Fruit fly (Drosophila melanogaster) whole organism, embryonic: ENCODE data around the gene NFAT.

Source experiments
- Blimp-1 ChIP-seq: fragments of 200-800 bp; sonication (Bioruptor generic); optimal IDR thresholded peaks from 3 replicates; lab custom pipeline; 2018; ENCODE audit warnings: missing biosample characterization, missing genetic modification characterization, mild to moderate bottlenecking, moderate library complexity, missing genetic modification reagents
- CG10274 ChIP-seq: fragments of 200-800 bp; sonication (Bioruptor generic); optimal IDR thresholded peaks from 3 replicates; lab custom pipeline; 2017; ENCODE audit warnings: missing biosample characterization, mild to moderate bottlenecking, missing genetic modification characterization
- CG10959 ChIP-seq: fragments of 200-800 bp; sonication (Bioruptor generic); IDR thresholded peaks from 2 replicates; pipeline ENCODE4 v1.3.6; 2022; ENCODE audit warnings: missing biosample characterization, missing genetic modification characterization
- CG10979 ChIP-seq: fragments of 200-800 bp; sonication (Bioruptor generic); optimal IDR thresholded peaks from 2 replicates; lab custom pipeline; 2018; ENCODE audit warnings: missing biosample characterization, mild to moderate bottlenecking, missing genetic modification characterization, moderate library complexity
- CG11456 ChIP-seq: fragments of 200-800 bp; sonication (Bioruptor generic); IDR thresholded peaks from 3 replicates; pipeline ENCODE4 v1.3.6; 2022; ENCODE audit warnings: missing biosample characterization, missing genetic modification characterization
- CG12219 ChIP-seq: fragments of 200-800 bp; sonication (Bioruptor generic); optimal IDR thresholded peaks from 3 replicates; lab custom pipeline; 2018; ENCODE audit warnings: missing biosample characterization, mild to moderate bottlenecking, missing genetic modification characterization
- CG12769 ChIP-seq: fragments of 200-800 bp; sonication (Bioruptor generic); optimal IDR thresholded peaks from 2 replicates; lab custom pipeline; 2019; ENCODE audit warnings: missing biosample characterization, mild to moderate bottlenecking, missing genetic modification characterization, moderate library complexity
- CG12942 ChIP-seq: fragments of 200-800 bp; sonication (Bioruptor generic); optimal IDR thresholded peaks from 3 replicates; lab custom pipeline; 2016; ENCODE audit warnings: missing biosample characterization, missing genetic modification characterization
- CG14441 ChIP-seq: fragments of 200-800 bp; sonication (Bioruptor generic); IDR thresholded peaks from 2 replicates; pipeline ENCODE4 v1.3.6; 2022; ENCODE audit warnings: missing biosample characterization, missing genetic modification characterization
- CG14710 ChIP-seq: fragments of 200-800 bp; sonication (Bioruptor generic); optimal IDR thresholded peaks from 3 replicates; lab custom pipeline; 2019; ENCODE audit warnings: missing biosample characterization, mild to moderate bottlenecking, missing genetic modification characterization, moderate library complexity
- CG14965 ChIP-seq: fragments of 200-800 bp; sonication (Bioruptor generic); optimal IDR thresholded peaks from 2 replicates; lab custom pipeline; 2016; ENCODE audit warnings: missing biosample characterization, missing genetic modification characterization, borderline replicate concordance
- CG1529 ChIP-seq: fragments of 200-800 bp; sonication (Bioruptor generic); optimal IDR thresholded peaks from 3 replicates; lab custom pipeline; 2018; ENCODE audit warnings: missing biosample characterization, missing genetic modification characterization
- CG2120 ChIP-seq: fragments of 200-800 bp; sonication (Bioruptor generic); optimal IDR thresholded peaks from 3 replicates; lab custom pipeline; 2016; ENCODE audit warnings: missing biosample characterization, missing genetic modification characterization
- CG2678 ChIP-seq: fragments of 200-800 bp; sonication (Bioruptor generic); optimal IDR thresholded peaks from 3 replicates; lab custom pipeline; 2019; ENCODE audit warnings: missing biosample characterization, mild to moderate bottlenecking, missing genetic modification characterization, moderate library complexity
- CG31365 ChIP-seq: fragments of 200-800 bp; sonication (Bioruptor generic); optimal IDR thresholded peaks from 2 replicates; lab custom pipeline; 2018; ENCODE audit warnings: missing biosample characterization, mild to moderate bottlenecking, missing genetic modification characterization
- CG4424 ChIP-seq: fragments of 200-800 bp; sonication (Bioruptor generic); optimal IDR thresholded peaks from 3 replicates; lab custom pipeline; 2016; ENCODE audit warnings: missing biosample characterization, missing genetic modification characterization
- CG5245 ChIP-seq: fragments of 200-800 bp; sonication (Bioruptor generic); optimal IDR thresholded peaks from 3 replicates; lab custom pipeline; 2016; ENCODE audit warnings: missing biosample characterization, missing genetic modification characterization
- CG6683 ChIP-seq: fragments of 200-800 bp; sonication (Bioruptor generic); optimal IDR thresholded peaks from 2 replicates; lab custom pipeline; 2017; ENCODE audit warnings: missing biosample characterization, mild to moderate bottlenecking, missing genetic modification characterization, missing genetic modification reagents
- CG8359 ChIP-seq: fragments of 200-800 bp; sonication (Bioruptor generic); optimal IDR thresholded peaks from 2 replicates; lab custom pipeline; 2017; ENCODE audit warnings: missing biosample characterization, mild to moderate bottlenecking, missing genetic modification characterization, borderline replicate concordance
- CHES-1-like ChIP-seq: fragments of 200-800 bp; sonication (Bioruptor generic); optimal IDR thresholded peaks from 2 replicates; lab custom pipeline; 2016; ENCODE audit warnings: missing biosample characterization, missing genetic modification characterization
- CoRest ChIP-seq: fragments of 200-800 bp; sonication (Bioruptor generic); optimal IDR thresholded peaks from 3 replicates; lab custom pipeline; 2018; ENCODE audit warnings: missing biosample characterization, mild to moderate bottlenecking, missing genetic modification characterization, moderate library complexity
- Dip3 ChIP-seq: fragments of 200-800 bp; sonication (Bioruptor generic); optimal IDR thresholded peaks from 3 replicates; lab custom pipeline; 2016; ENCODE audit warnings: missing biosample characterization, missing genetic modification characterization
- GATAe ChIP-seq: fragments of 200-800 bp; sonication (Bioruptor generic); conservative IDR thresholded peaks from 2 replicates; pipeline ENCODE4 v1.3.6; 2022; ENCODE audit warnings: missing biosample characterization, missing genetic modification characterization
- HLH3B ChIP-seq: fragments of 200-800 bp; sonication (Bioruptor generic); IDR thresholded peaks from 2 replicates; pipeline ENCODE4 v1.3.6; 2022; ENCODE audit warnings: missing biosample characterization, missing genetic modification characterization
- MESR4 ChIP-seq: fragments of 200-800 bp; sonication (Bioruptor generic); optimal IDR thresholded peaks from 2 replicates; lab custom pipeline; 2018; ENCODE audit warnings: missing biosample characterization, mild to moderate bottlenecking, missing genetic modification characterization, moderate library complexity
- Max ChIP-seq: fragments of 200-800 bp; sonication (Bioruptor generic); optimal IDR thresholded peaks from 2 replicates; lab custom pipeline; 2016; ENCODE audit warnings: missing biosample characterization, mild to moderate bottlenecking, missing genetic modification characterization
- Myb ChIP-seq: fragments of 200-800 bp; sonication (Bioruptor generic); optimal IDR thresholded peaks from 2 replicates; lab custom pipeline; 2016; ENCODE audit warnings: missing biosample characterization, missing genetic modification characterization
- Nf-YC ChIP-seq: fragments of 200-800 bp; optimal IDR thresholded peaks from 3 replicates; lab custom pipeline; 2019; ENCODE audit warnings: missing biosample characterization, mild to moderate bottlenecking, missing genetic modification characterization, moderate library complexity
- Optix ChIP-seq: fragments of 200-800 bp; sonication (Bioruptor generic); IDR thresholded peaks from 3 replicates; pipeline ENCODE4 v1.3.6; 2022; ENCODE audit warnings: missing biosample characterization, missing genetic modification characterization
- Stat92E ChIP-seq, 3 experiments: fragments of >200 bp in 2 of 3; fragments of 200-800 bp in 1 of 3; sonication (Bioruptor generic) in 1 of 3; optimal IDR thresholded peaks; 2 replicates each; lab custom pipeline; 2017 to 2019; ENCODE audit warnings: missing biosample characterization in 3 of 3, missing genetic modification characterization in 3 of 3, mild to moderate bottlenecking in 1 of 3, moderate library complexity in 1 of 3
- Taf1 ChIP-seq: fragments of 200-800 bp; sonication (Bioruptor generic); IDR thresholded peaks from 2 replicates; pipeline ENCODE4 v1.3.6; 2022; ENCODE audit warnings: missing biosample characterization, missing genetic modification characterization
- ac ChIP-seq: fragments of 200-800 bp; sonication (Bioruptor generic); optimal IDR thresholded peaks from 3 replicates; lab custom pipeline; 2017; ENCODE audit warnings: missing biosample characterization, mild to moderate bottlenecking, missing genetic modification characterization
- aop ChIP-seq: fragments of 200-800 bp; sonication (Bioruptor generic); IDR thresholded peaks from 2 replicates; pipeline ENCODE4 v1.3.6; 2022; ENCODE audit warnings: missing biosample characterization, missing genetic modification characterization
- ash1 ChIP-seq: fragments of 200-800 bp; sonication (Bioruptor generic); optimal IDR thresholded peaks from 2 replicates; lab custom pipeline; 2018; ENCODE audit warnings: missing biosample characterization, mild to moderate bottlenecking, missing genetic modification characterization
- br ChIP-seq: fragments of >200 bp; optimal IDR thresholded peaks from 2 replicates; lab custom pipeline; 2017
- caup ChIP-seq: fragments of 200-800 bp; sonication (Bioruptor generic); optimal IDR thresholded peaks from 3 replicates; lab custom pipeline; 2017; ENCODE audit warnings: missing biosample characterization, mild to moderate bottlenecking, missing genetic modification characterization, moderate library complexity; ENCODE audit not compliant: severe bottlenecking
- ci ChIP-seq: fragments of 200-800 bp; sonication (Bioruptor generic); IDR thresholded peaks from 3 replicates; pipeline ENCODE4 v1.3.6; 2022; ENCODE audit warnings: missing biosample characterization, missing genetic modification characterization
- cwo ChIP-seq: fragments of 200-800 bp; sonication (Bioruptor generic); optimal IDR thresholded peaks from 3 replicates; lab custom pipeline; 2017; ENCODE audit warnings: missing biosample characterization, missing genetic modification characterization, mild to moderate bottlenecking, moderate library complexity, missing genetic modification reagents
- da ChIP-seq: fragments of 200-800 bp; sonication (Bioruptor generic); optimal IDR thresholded peaks from 2 replicates; lab custom pipeline; 2016; ENCODE audit warnings: missing biosample characterization, missing genetic modification characterization
- dan ChIP-seq: fragments of 200-800 bp; sonication (Bioruptor generic); IDR thresholded peaks from 2 replicates; pipeline ENCODE4 v1.3.6; 2022; ENCODE audit warnings: missing biosample characterization, missing genetic modification characterization
- disco-r ChIP-seq: fragments of 200-800 bp; sonication (Bioruptor generic); optimal IDR thresholded peaks from 2 replicates; lab custom pipeline; 2016; ENCODE audit warnings: missing biosample characterization, missing genetic modification characterization
- dysf ChIP-seq: fragments of 200-800 bp; sonication (Bioruptor generic); IDR thresholded peaks from 3 replicates; pipeline ENCODE4 v1.3.6; 2022; ENCODE audit warnings: missing biosample characterization, missing genetic modification characterization
- ewg ChIP-seq: fragments of 200-800 bp; sonication (Bioruptor generic); optimal IDR thresholded peaks from 3 replicates; lab custom pipeline; 2017; ENCODE audit warnings: mild to moderate bottlenecking, missing biosample characterization, missing genetic modification reagents, missing genetic modification characterization
- nerfin-2 ChIP-seq: fragments of 200-800 bp; sonication (Bioruptor generic); IDR thresholded peaks from 2 replicates; pipeline ENCODE4 v1.3.6; 2022; ENCODE audit warnings: missing biosample characterization, missing genetic modification characterization; ENCODE audit not compliant: partially characterized antibody
- nmo ChIP-seq: fragments of 200-800 bp; sonication (Bioruptor generic); optimal IDR thresholded peaks from 2 replicates; lab custom pipeline; 2018; ENCODE audit warnings: missing biosample characterization, mild to moderate bottlenecking, missing genetic modification characterization, moderate library complexity
- org-1 ChIP-seq: fragments of 200-800 bp; sonication (Bioruptor generic); optimal IDR thresholded peaks from 2 replicates; lab custom pipeline; 2017; ENCODE audit warnings: missing biosample characterization, missing genetic modification characterization
- repo ChIP-seq: fragments of 200-800 bp; sonication (Bioruptor generic); optimal IDR thresholded peaks from 2 replicates; lab custom pipeline; 2016; ENCODE audit warnings: missing biosample characterization, missing genetic modification characterization
- sens-2 ChIP-seq: fragments of 200-800 bp; sonication (Bioruptor generic); IDR thresholded peaks from 2 replicates; pipeline ENCODE4 v1.3.6; 2022; ENCODE audit warnings: missing biosample characterization, missing genetic modification characterization
- ssp ChIP-seq: fragments of 200-800 bp; sonication (Bioruptor generic); IDR thresholded peaks from 2 replicates; pipeline ENCODE4 v1.3.6; 2022; ENCODE audit warnings: missing biosample characterization, missing genetic modification characterization
- vvl ChIP-seq: fragments of 200-800 bp; sonication (Bioruptor generic); IDR thresholded peaks from 2 replicates; pipeline ENCODE4 v1.3.6; 2022; ENCODE audit warnings: missing biosample characterization, missing genetic modification characterization
- zen ChIP-seq: fragments of 200-800 bp; sonication (Bioruptor generic); optimal IDR thresholded peaks from 3 replicates; lab custom pipeline; 2018; ENCODE audit warnings: missing biosample characterization, mild to moderate bottlenecking, missing genetic modification characterization, moderate library complexity
- zf30C ChIP-seq: fragments of 200-800 bp; sonication (Bioruptor generic); optimal IDR thresholded peaks from 3 replicates; lab custom pipeline; 2018; ENCODE audit warnings: missing biosample characterization, mild to moderate bottlenecking, missing genetic modification characterization

NFAT gene

DNA sequence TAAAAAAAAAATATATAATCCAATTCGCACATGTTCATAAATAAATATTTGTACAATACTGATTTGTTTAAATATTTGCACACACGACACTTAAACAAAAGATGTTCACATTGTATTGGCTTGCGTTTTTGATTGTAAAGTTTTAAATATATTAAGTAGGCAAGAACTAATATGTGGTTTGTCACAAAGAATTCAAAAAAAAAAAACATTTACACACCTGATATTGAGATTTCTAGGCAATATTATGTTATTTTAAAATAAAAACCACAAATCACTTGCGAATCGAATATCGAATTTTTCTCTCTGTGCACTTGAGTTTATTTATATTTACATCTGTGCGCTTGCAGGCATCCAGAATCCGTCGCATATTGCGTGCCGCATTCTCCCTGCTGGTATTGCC, 55.0 kb downstream of the NFAT start (continued):
- TF ChIP-seq CG11456 (no peak), CG6683 (GFP tag; lab: Kevin White, UChicago) (no peak), da (no peak), CG10979 (tag; lab: Kevin White, UChicago) (peak; percentile 33), Taf1 (GFP tag; lab: Robert Waterston, UW) (no peak), Blimp-1 (GFP tag; lab: Kevin White, UChicago) (peak; percentile 44), CG14965 (GFP tag; lab: Kevin White, UChicago) (no peak), nmo (GFP tag; lab: Kevin White, UChicago) (peak; percentile 21), Max (GFP tag; lab: Kevin White, UChicago) (no peak), Nf-YC (tag; lab: Kevin White, UChicago) (no peak), CG4424 (GFP tag; lab: Kevin White, UChicago) (peak; percentile 15), CoRest (tag; lab: Kevin White, UChicago) (peak; percentile 29), CG10274 (GFP tag; lab: Kevin White, UChicago) (no peak), cwo (GFP tag; lab: Kevin White, UChicago) (no peak), Myb (no peak), disco-r (GFP tag; lab: Kevin White, UChicago) (no peak), GATAe (no peak), CHES-1-like (GFP tag; lab: Kevin White, UChicago) (no peak), CG14710 (tag; lab: Kevin White, UChicago) (peak; percentile 27), CG12942 (GFP tag; lab: Kevin White, UChicago) (no peak), CG12219 (GFP tag; lab: Kevin White, UChicago) (no peak), dysf (GFP tag; lab: Robert Waterston, UW) (no peak), zen (tag; lab: Kevin White, UChicago) (no peak), CG2678 (tag; lab: Kevin White, UChicago) (peak; percentile 52), CG5245 (no peak), CG10959 (GFP tag; lab: Robert Waterston, UW) (no peak), ci (GFP tag; lab: Robert Waterston, UW) (no peak), CG14441 (GFP tag; lab: Robert Waterston, UW) (no peak), zf30C (GFP tag; lab: Kevin White, UChicago) (peak; percentile 65), CG8359 (GFP tag; lab: Kevin White, UChicago) (no peak), CG1529 (no peak), ash1 (GFP tag; lab: Kevin White, UChicago) (no peak), aop (GFP tag; lab: Robert Waterston, UW) (no peak), CG2120 (GFP tag; lab: Kevin White, UChicago) (peak; percentile 2), br (no peak), org-1 (no peak), vvl (no peak), caup (no peak), Optix (GFP tag; lab: Robert Waterston, UW) (no peak), nerfin-2 (GFP tag; lab: Robert Waterston, UW) (no peak), Stat92E (GFP tag; optimal IDR thresholded peaks at IDR 0.05; lab: Kevin White, UChicago) (no peak), sens-2 (GFP tag; lab: Robert Waterston, UW) (no peak), repo (no peak), ac (no peak), ewg (GFP tag; lab: Kevin White, UChicago) (no peak), ssp (GFP tag; lab: Robert Waterston, UW) (no peak), HLH3B (GFP tag; lab: Robert Waterston, UW) (0 out of 2 replicates have a peak, but pooled peaks have one; percentile 20), CG12769 (tag; lab: Kevin White, UChicago) (no peak), Dip3 (GFP tag; lab: Kevin White, UChicago) (no peak), MESR4 (GFP tag; lab: Kevin White, UChicago) (no peak), dan (GFP tag; lab: Robert Waterston, UW) (no peak), CG31365 (tag; lab: Kevin White, UChicago) (no peak)
